Worm (Caenorhabditis elegans) whole organism, L1 larva: Measurements from ENCODE around the gene Y71H2AM.29.

ENCODE experiments used
- F16B12.6 ChIP-seq: fragments of 150-350 bp; optimal IDR thresholded peaks from 2 replicates; lab custom pipeline; 2014; ENCODE audit warnings: missing biosample characterization, missing genetic modification characterization
- Y116A8C.19 ChIP-seq: sonication (generic microtip); optimal IDR thresholded peaks from 2 replicates; lab custom pipeline; 2016; ENCODE audit warnings: missing compliant biosample characterization, missing genetic modification characterization, borderline replicate concordance
- aha-1 ChIP-seq: fragments of 150-350 bp; optimal IDR thresholded peaks from 2 replicates; lab custom pipeline; 2014; ENCODE audit warnings: missing biosample characterization, missing genetic modification characterization
- alr-1 ChIP-seq: fragments of 200-800 bp; sonication (Bioruptor generic); optimal IDR thresholded peaks from 2 replicates; lab custom pipeline; 2018; ENCODE audit warnings: borderline replicate concordance, mild to moderate bottlenecking, missing genetic modification characterization, missing compliant biosample characterization
- aly-2 ChIP-seq: fragments of 150-350 bp; optimal IDR thresholded peaks from 2 replicates; lab custom pipeline; 2014; ENCODE audit warnings: missing biosample characterization, missing genetic modification characterization
- ama-1 ChIP-seq: fragments of 150-350 bp; optimal IDR thresholded peaks from 2 replicates; lab custom pipeline; 2014
- blmp-1 ChIP-seq: fragments of 150-350 bp; optimal IDR thresholded peaks from 2 replicates; lab custom pipeline; 2014; ENCODE audit warnings: missing biosample characterization, missing genetic modification characterization
- ceh-90 ChIP-seq: sonication (generic microtip); optimal IDR thresholded peaks from 2 replicates; lab custom pipeline; 2016; ENCODE audit warnings: missing genetic modification characterization, missing compliant biosample characterization
- dpl-1 ChIP-seq, 3 experiments: fragments of 150-350 bp in 2 of 3; sonication (generic microtip) in 1 of 3; optimal IDR thresholded peaks; 2 replicates each; lab custom pipeline; 2014 to 2017; ENCODE audit warnings: missing biosample characterization in 3 of 3, missing genetic modification characterization in 3 of 3, missing genetic modification reagents in 3 of 3
- efl-1 ChIP-seq, 4 experiments: fragments of 150-350 bp; optimal IDR thresholded peaks in 3 of 4; peaks in 1 of 4; 1 replicate in 1 of 4; 2 replicates in 3 of 4; lab custom pipeline; 2014; ENCODE audit warnings: missing biosample characterization in 2 of 4, missing genetic modification characterization in 2 of 4, missing genetic modification reagents in 2 of 4
- egl-27 ChIP-seq, 2 experiments: fragments of 150-350 bp in 1 of 2; sonication (generic microtip); optimal IDR thresholded peaks; 3 replicates each; lab custom pipeline; 2017 to 2018; ENCODE audit warnings: missing biosample characterization in 2 of 2, missing genetic modification characterization in 2 of 2, missing genetic modification reagents in 2 of 2
- fkh-10 ChIP-seq: sonication (generic microtip); optimal IDR thresholded peaks from 2 replicates; lab custom pipeline; 2017; ENCODE audit warnings: missing biosample characterization, missing genetic modification reagents, missing genetic modification characterization
- fkh-8 ChIP-seq: sonication (generic microtip); optimal IDR thresholded peaks from 2 replicates; lab custom pipeline; 2016; ENCODE audit warnings: mild to moderate bottlenecking, missing genetic modification characterization, missing compliant biosample characterization
- grh-1 ChIP-seq: fragments of 200-800 bp; sonication (Bioruptor generic); IDR thresholded peaks from 2 replicates; pipeline ENCODE4 v1.3.6; 2022; ENCODE audit warnings: missing genetic modification reagents, missing genetic modification characterization, missing compliant biosample characterization
- hlh-17 ChIP-seq: fragments of 200-800 bp; sonication (Bioruptor generic); optimal IDR thresholded peaks from 2 replicates; lab custom pipeline; 2018; ENCODE audit warnings: missing genetic modification characterization, mild to moderate bottlenecking, missing compliant biosample characterization, moderate library complexity, borderline replicate concordance
- hpl-2 ChIP-seq: fragments of 150-350 bp; optimal IDR thresholded peaks from 2 replicates; lab custom pipeline; 2014; ENCODE audit warnings: missing biosample characterization, missing genetic modification reagents, missing genetic modification characterization
- lin-14 ChIP-seq: fragments of 200-800 bp; sonication (Bioruptor generic); optimal IDR thresholded peaks from 2 replicates; lab custom pipeline; 2018; ENCODE audit warnings: mild to moderate bottlenecking, missing genetic modification characterization, moderate library complexity, missing compliant biosample characterization
- lin-15B ChIP-seq: fragments of 150-350 bp; sonication (generic microtip); optimal IDR thresholded peaks from 3 replicates; lab custom pipeline; 2014; ENCODE audit warnings: missing biosample characterization, missing genetic modification characterization
- lin-35 ChIP-seq, 2 experiments: fragments of 150-350 bp; optimal IDR thresholded peaks; 2 replicates each; lab custom pipeline; 2014; ENCODE audit warnings: missing biosample characterization in 2 of 2, missing genetic modification characterization in 2 of 2, missing genetic modification reagents in 2 of 2
- lsy-2 ChIP-seq, 2 experiments: fragments of 150-350 bp; optimal IDR thresholded peaks; 2 replicates each; lab custom pipeline; 2014; ENCODE audit warnings: missing biosample characterization in 2 of 2, missing genetic modification characterization in 2 of 2
- nhr-20 ChIP-seq: sonication (generic microtip); optimal IDR thresholded peaks from 2 replicates; lab custom pipeline; 2016; ENCODE audit warnings: mild to moderate bottlenecking, missing genetic modification characterization, missing compliant biosample characterization
- nhr-28 ChIP-seq: fragments of 150-350 bp; optimal IDR thresholded peaks from 2 replicates; lab custom pipeline; 2014; ENCODE audit warnings: missing biosample characterization, missing genetic modification characterization
- nhr-47 ChIP-seq: sonication (generic microtip); optimal IDR thresholded peaks from 2 replicates; lab custom pipeline; 2016; ENCODE audit warnings: mild to moderate bottlenecking, missing genetic modification characterization, moderate library complexity, missing compliant biosample characterization
- nhr-90 ChIP-seq: sonication (generic microtip); optimal IDR thresholded peaks from 2 replicates; lab custom pipeline; 2016; ENCODE audit warnings: mild to moderate bottlenecking, missing genetic modification characterization, missing compliant biosample characterization; ENCODE audit not compliant: poor library complexity
- pag-3 ChIP-seq: sonication (generic microtip); optimal IDR thresholded peaks from 2 replicates; lab custom pipeline; 2017; ENCODE audit warnings: missing genetic modification characterization, mild to moderate bottlenecking, missing compliant biosample characterization, antibody characterized with exemption, borderline replicate concordance; ENCODE audit not compliant: insufficient read depth
- pqm-1 ChIP-seq: sonication (generic microtip); optimal IDR thresholded peaks from 3 replicates; lab custom pipeline; 2017; ENCODE audit warnings: missing biosample characterization, missing genetic modification characterization
- snu-23 ChIP-seq: sonication (generic microtip); optimal IDR thresholded peaks from 2 replicates; lab custom pipeline; 2016; ENCODE audit warnings: missing genetic modification characterization, missing compliant biosample characterization
- sptf-1 ChIP-seq: fragments of 150-350 bp; optimal IDR thresholded peaks from 2 replicates; lab custom pipeline; 2014; ENCODE audit warnings: missing biosample characterization, missing genetic modification characterization
- tlp-1 ChIP-seq: fragments of 150-350 bp; optimal IDR thresholded peaks from 2 replicates; lab custom pipeline; 2014; ENCODE audit warnings: missing biosample characterization, missing genetic modification characterization
- unc-130 ChIP-seq: fragments of 150-350 bp; optimal IDR thresholded peaks from 2 replicates; lab custom pipeline; 2017; ENCODE audit warnings: missing biosample characterization, missing genetic modification characterization, inconsistent platforms
- unc-30 ChIP-seq: sonication (generic microtip); optimal IDR thresholded peaks from 2 replicates; lab custom pipeline; 2017; ENCODE audit warnings: missing biosample characterization, missing genetic modification characterization
- vab-15 ChIP-seq: sonication (generic microtip); optimal IDR thresholded peaks from 2 replicates; lab custom pipeline; 2017; ENCODE audit warnings: missing genotype, mild to moderate bottlenecking, missing genetic modification characterization, missing compliant biosample characterization
- zag-1 ChIP-seq: fragments of 150-350 bp; optimal IDR thresholded peaks from 2 replicates; lab custom pipeline; 2014; ENCODE audit warnings: missing biosample characterization, missing genetic modification characterization
- ztf-11 ChIP-seq, 2 experiments: sonication (generic microtip); optimal IDR thresholded peaks; 2 replicates each; lab custom pipeline; 2016 to 2017; ENCODE audit warnings: missing genetic modification characterization in 2 of 2, missing biosample characterization in 1 of 2, missing compliant biosample characterization in 1 of 2

The Y71H2AM.29 gene

DNA sequence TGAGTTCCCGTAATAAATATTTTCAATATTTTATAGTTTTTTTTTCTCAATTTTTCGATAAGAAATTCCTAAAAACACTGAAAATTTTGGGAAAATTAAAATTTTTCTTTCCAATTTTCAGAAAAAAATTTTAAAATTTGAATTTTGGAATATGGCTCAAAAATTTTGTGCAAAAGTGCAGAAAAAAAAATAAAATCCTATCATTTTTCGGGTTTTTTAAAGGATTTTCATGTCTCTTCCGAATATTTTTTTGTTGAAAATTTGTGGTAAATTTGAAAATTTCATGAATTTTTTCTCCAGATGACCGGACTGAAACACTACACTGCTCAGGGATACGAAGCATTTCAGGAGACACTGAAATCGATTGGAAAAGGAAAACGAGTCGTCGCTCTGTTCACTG is 1.8 kb downstream of the Y71H2AM.29 start, which contains the start of gene txdc-17:
TSS of gene txdc-17 (plus strand) at position 301 of the 400 bp plus-strand sequence.
- TF ChIP-seq tlp-1 (tag; lab: Kevin White, UChicago) (no peak), ceh-90 (no peak), blmp-1 (tag; lab: Kevin White, UChicago) (no peak), sptf-1 (tag; lab: Kevin White, UChicago) (no peak)
- TF ChIP-seq, all 84 proteins: peak for 0

ce11 chrIII:2834998-2835397 is 2.4 kb downstream of the Y71H2AM.29 start:
- TF ChIP-seq unc-30 (tag; lab: Kevin White, UChicago) (no peak), ztf-11 (tag; optimal IDR thresholded peaks at IDR 0.05; lab: Kevin White, UChicago) (no peak), pqm-1 (tag; lab: Kevin White, UChicago) (no peak), dpl-1 (GFP tag; optimal IDR thresholded peaks at IDR 0.05; lab: Kevin White, UChicago) (no peak), unc-130 (tag; lab: Kevin White, UChicago) (no peak), hlh-17 (GFP tag; lab: Kevin White, UChicago) (no peak), egl-27 (tag; optimal IDR thresholded peaks at IDR 0.05; lab: Kevin White, UChicago) (no peak), efl-1 (optimal IDR thresholded peaks at IDR 0.05; lab: Kevin White, UChicago) (no peak), efl-1 (GFP tag; optimal IDR thresholded peaks at IDR 0.05 in 1 of 2; lab: Kevin White, UChicago) (no peak), snu-23 (no peak), ceh-90 (no peak), vab-15 (no peak), nhr-28 (tag; lab: Kevin White, UChicago) (no peak), pag-3 (no peak), hpl-2 (GFP tag; lab: Kevin White, UChicago) (no peak), nhr-20 (tag; lab: Kevin White, UChicago) (no peak), lin-14 (GFP tag; lab: Kevin White, UChicago) (no peak), nhr-90 (tag; lab: Kevin White, UChicago) (no peak), fkh-10 (GFP tag; lab: Kevin White, UChicago) (no peak), lin-35 (GFP tag; optimal IDR thresholded peaks at IDR 0.05; lab: Kevin White, UChicago) (no peak)

DNA sequence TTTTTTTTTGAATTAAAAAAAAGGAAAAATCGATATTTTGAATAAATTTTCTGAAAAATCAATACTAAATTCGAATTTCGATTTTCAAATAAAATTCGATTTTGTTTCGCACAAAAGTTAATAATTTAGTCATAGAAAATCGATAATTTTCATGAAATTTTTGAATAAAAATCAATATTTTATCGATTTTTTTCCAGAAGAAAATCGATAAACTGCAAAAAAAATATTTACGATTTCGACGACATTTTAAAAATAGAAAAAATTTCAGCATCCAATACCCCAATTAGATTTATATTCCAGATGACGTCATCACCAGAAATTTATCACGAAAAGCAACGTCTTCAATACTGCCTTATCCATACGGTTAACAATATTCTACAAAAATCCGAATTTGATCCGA is 3.8 kb downstream of the Y71H2AM.29 start, which contains the start of gene josd-1:
TSS of gene josd-1 (plus strand) at position 301 of the 400 bp plus-strand sequence.
- TF ChIP-seq nhr-47 (tag; lab: Kevin White, UChicago): no peak
- no peak for TF ChIP-seq lin-14 (GFP tag; lab: Kevin White, UChicago)
- no peak for TF ChIP-seq aha-1 (tag; lab: Kevin White, UChicago)
- TF ChIP-seq, all 84 proteins: peak for 0

DNA sequence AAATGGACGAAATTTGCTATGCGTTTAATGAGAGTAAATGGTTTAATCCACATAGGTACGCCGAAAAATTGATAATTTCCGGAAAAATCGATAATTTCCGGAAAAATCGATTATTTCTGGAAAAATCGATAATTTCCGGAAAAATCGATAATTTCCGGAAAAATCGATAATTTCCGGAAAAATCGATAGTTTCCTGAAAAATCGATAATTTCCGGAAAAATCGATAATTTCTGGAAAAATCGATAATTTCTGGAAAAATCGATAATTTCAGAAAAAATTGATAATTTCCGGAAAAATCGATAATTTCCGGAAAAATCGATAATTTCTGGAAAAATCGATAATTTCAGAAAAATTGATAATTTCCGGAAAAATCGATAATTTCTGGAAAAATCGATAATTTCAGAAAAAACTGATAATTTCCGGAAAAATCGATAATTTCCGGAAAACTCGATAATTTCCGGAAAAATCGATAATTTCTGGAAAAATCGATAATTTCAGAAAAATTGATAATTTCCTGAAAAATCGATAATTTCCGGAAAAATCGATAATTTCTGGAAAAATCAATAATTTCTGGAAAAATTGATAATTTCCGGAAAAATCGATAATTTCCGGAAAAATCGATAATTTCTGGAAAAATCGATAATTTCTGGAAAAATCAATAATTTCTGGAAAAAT is 4.3 kb downstream of the Y71H2AM.29 start:
- TF ChIP-seq grh-1 (GFP tag; lab: Robert Waterston, UW): 0 out of 2 replicates have a peak, but pooled peaks have one; percentile 14

DNA sequence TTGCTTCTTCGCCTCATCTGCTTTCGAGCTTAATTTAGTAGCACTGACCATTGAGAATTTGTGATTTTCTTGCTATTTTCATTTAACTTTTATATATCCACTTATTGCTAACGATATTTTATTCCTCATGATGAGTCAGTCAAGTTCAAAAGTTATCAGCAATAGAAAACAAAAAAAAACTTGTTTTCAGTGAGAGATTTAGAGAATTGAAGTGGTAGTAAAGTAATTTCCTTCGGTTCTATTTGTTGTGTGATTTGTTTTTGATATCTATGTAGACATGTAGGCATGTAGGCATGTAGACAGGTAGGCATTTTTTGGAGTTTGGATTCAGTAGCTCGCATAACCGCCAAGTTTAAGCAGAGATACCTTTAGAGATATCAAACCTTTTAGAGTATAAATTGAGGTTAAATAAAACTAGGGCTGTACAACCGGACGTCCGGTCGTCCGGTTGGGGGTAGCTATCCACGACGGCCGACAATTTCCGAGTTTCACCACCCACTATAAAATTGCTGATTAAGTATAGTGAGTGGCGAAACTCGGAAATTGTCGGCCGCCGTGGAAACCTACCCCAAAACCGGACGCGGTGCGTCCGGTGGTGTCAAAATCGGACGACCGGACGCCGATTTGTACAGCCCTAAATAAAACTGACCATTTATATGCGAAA is 8.4 kb downstream of the Y71H2AM.29 start, which contains the start of gene Y71H2AR.2:
TSS of gene Y71H2AR.2 (minus strand) at position 51 of the 664 bp plus-strand sequence.
- TF ChIP-seq aly-2 (tag; lab: Kevin White, UChicago) (no peak), zag-1 (tag; lab: Kevin White, UChicago) (no peak), alr-1 (tag; lab: Kevin White, UChicago) (no peak), lsy-2 (tag; optimal IDR thresholded peaks at IDR 0.05; lab: Kevin White, UChicago) (no peak), hpl-2 (GFP tag; lab: Kevin White, UChicago) (no peak), lin-15B (tag; lab: Kevin White, UChicago) (no peak), fkh-8 (no peak), F16B12.6 (tag; lab: Kevin White, UChicago) (no peak), sptf-1 (tag; lab: Kevin White, UChicago) (no peak), lin-14 (GFP tag; lab: Kevin White, UChicago) (no peak), grh-1 (GFP tag; lab: Robert Waterston, UW) (no peak), ama-1 (no peak), Y116A8C.19 (no peak)
